Worm (Caenorhabditis elegans): Measurements from ENCODE around the gene srt-17.

DNA sequence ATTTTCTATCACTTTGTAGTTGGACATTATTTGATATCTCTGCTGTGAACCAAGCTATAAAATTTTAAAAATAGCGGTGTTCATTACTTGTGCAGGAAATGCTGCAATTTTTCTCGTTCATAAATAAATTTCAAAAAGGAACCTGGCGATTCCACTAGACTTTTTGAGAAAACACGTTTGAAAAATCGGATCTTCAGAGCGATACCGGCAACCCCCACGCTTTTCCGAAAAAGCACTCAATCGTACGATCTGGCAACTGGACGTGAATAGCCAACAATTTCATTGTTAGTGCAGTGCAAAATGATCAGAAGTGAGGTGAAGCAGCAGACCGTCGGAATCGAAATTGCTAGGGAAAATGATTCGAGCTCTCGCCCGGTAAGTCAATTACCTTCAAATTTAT lies 43.2 kb downstream of the srt-17 start, which contains the start of gene nstp-7:
- TF ChIP-seq snpc-1.1 (tag; optimal IDR thresholded peaks at IDR 0.05; ENCODE audit: insufficient read depth) (no peak), egl-44 (GFP tag; IDR thresholded peaks at IDR 0.05) (no peak), lin-26 (GFP tag; IDR thresholded peaks at IDR 0.05) (no peak)
